Fruit fly (Drosophila melanogaster) S2 (cell line): Measurements from ENCODE around the gene Glut4EF.

Experiments used
- CG8478 ChIP-seq: fragments of >200 bp; optimal IDR thresholded peaks from 2 replicates; lab custom pipeline; 2018
- CTCF ChIP-seq, 2 experiments: fragments of >200 bp; optimal IDR thresholded peaks; 2 replicates each; lab custom pipeline; 2018

DNA sequence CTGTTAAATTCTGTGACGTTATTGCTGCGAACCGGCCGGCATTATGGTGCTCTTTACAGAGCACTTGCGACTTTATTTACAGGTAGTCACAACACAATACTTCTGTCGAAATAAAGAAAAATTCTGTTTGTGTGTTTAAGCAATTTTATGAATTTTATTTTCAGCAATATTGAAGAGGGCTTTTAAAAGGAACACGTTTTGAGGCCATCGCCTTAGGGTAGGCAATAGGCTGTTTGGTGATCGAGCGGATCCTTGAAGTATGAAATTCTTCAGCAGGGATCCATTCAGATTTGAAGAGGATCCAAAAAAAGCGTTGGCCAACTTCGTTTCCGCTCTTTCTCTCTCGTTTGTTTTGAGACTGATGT is 746 bp upstream of the Glut4EF start:
- TF ChIP-seq CG8478 (no peak), CTCF (optimal IDR thresholded peaks at IDR 0.05; lab: Kevin White, UChicago) (no peak)
